Fruit fly (Drosophila melanogaster) whole organism, embryonic: Measurements from ENCODE around the gene nenya.

Experiments
- Atf-2 ChIP-seq: fragments of 200-800 bp; sonication (Bioruptor generic); optimal IDR thresholded peaks from 2 replicates; lab custom pipeline; 2016; ENCODE audit warnings: missing biosample characterization, missing genetic modification characterization
- Atf6 ChIP-seq: fragments of 200-800 bp; sonication (Bioruptor generic); IDR thresholded peaks from 2 replicates; pipeline ENCODE4 v1.3.6; 2022; ENCODE audit warnings: missing biosample characterization, missing genetic modification characterization
- Bgb ChIP-seq: fragments of 200-800 bp; sonication (Bioruptor generic); IDR thresholded peaks from 2 replicates; pipeline ENCODE4 v1.3.6; 2022; ENCODE audit warnings: missing biosample characterization, missing genetic modification characterization; ENCODE audit not compliant: partially characterized antibody
- Blimp-1 ChIP-seq: fragments of 200-800 bp; sonication (Bioruptor generic); optimal IDR thresholded peaks from 3 replicates; lab custom pipeline; 2018; ENCODE audit warnings: missing biosample characterization, missing genetic modification characterization, mild to moderate bottlenecking, moderate library complexity, missing genetic modification reagents
- BtbVII ChIP-seq: fragments of 200-800 bp; sonication (Bioruptor generic); optimal IDR thresholded peaks from 3 replicates; lab custom pipeline; 2017; ENCODE audit warnings: missing biosample characterization, mild to moderate bottlenecking, missing genetic modification characterization
- CG10366 ChIP-seq: fragments of 200-800 bp; sonication (Bioruptor generic); IDR thresholded peaks from 2 replicates; pipeline ENCODE4 v1.3.6; 2022; ENCODE audit warnings: missing biosample characterization, missing genetic modification characterization
- CG11504 ChIP-seq: fragments of 200-800 bp; sonication (Bioruptor generic); optimal IDR thresholded peaks from 3 replicates; lab custom pipeline; 2019; ENCODE audit warnings: missing biosample characterization, mild to moderate bottlenecking, missing genetic modification characterization, moderate library complexity
- CG13775 ChIP-seq: fragments of 200-800 bp; sonication (Bioruptor generic); optimal IDR thresholded peaks from 3 replicates; lab custom pipeline; 2017; ENCODE audit warnings: missing biosample characterization, mild to moderate bottlenecking, missing genetic modification characterization
- CG14014 ChIP-seq: fragments of 200-800 bp; sonication (Bioruptor generic); IDR thresholded peaks from 2 replicates; pipeline ENCODE4 v1.3.6; 2022; ENCODE audit warnings: missing biosample characterization, missing genetic modification characterization
- CG17385 ChIP-seq: fragments of 200-800 bp; sonication (Bioruptor generic); optimal IDR thresholded peaks from 3 replicates; lab custom pipeline; 2018; ENCODE audit warnings: missing biosample characterization, mild to moderate bottlenecking, missing genetic modification characterization
- CG17802 ChIP-seq: fragments of 200-800 bp; sonication (Bioruptor generic); optimal IDR thresholded peaks from 2 replicates; lab custom pipeline; 2018; ENCODE audit warnings: missing biosample characterization, mild to moderate bottlenecking, missing genetic modification characterization, moderate library complexity
- CG30020 ChIP-seq: fragments of 200-800 bp; optimal IDR thresholded peaks from 2 replicates; lab custom pipeline; 2019; ENCODE audit warnings: missing biosample characterization, mild to moderate bottlenecking, missing genetic modification characterization, moderate library complexity
- CG30403 ChIP-seq: fragments of 200-800 bp; sonication (Bioruptor generic); optimal IDR thresholded peaks from 3 replicates; lab custom pipeline; 2016; ENCODE audit warnings: missing biosample characterization, missing genetic modification characterization
- CG31441 ChIP-seq: fragments of 200-800 bp; sonication (Bioruptor generic); IDR thresholded peaks from 2 replicates; pipeline ENCODE4 v1.3.6; 2022; ENCODE audit warnings: missing biosample characterization, missing genetic modification characterization
- CG33213 ChIP-seq: fragments of 200-800 bp; sonication (Bioruptor generic); optimal IDR thresholded peaks from 3 replicates; lab custom pipeline; 2016; ENCODE audit warnings: missing biosample characterization, missing genetic modification characterization
- CG3995 ChIP-seq: fragments of 200-800 bp; sonication (Bioruptor generic); optimal IDR thresholded peaks from 3 replicates; lab custom pipeline; 2016; ENCODE audit warnings: missing biosample characterization, missing genetic modification characterization
- CG5180 ChIP-seq: fragments of 200-800 bp; sonication (Bioruptor generic); optimal IDR thresholded peaks from 3 replicates; lab custom pipeline; 2017; ENCODE audit warnings: missing biosample characterization, missing genetic modification characterization, mild to moderate bottlenecking, moderate library complexity, missing genetic modification reagents
- CG6254 ChIP-seq: fragments of 200-800 bp; sonication (Bioruptor generic); optimal IDR thresholded peaks from 3 replicates; lab custom pipeline; 2017; ENCODE audit warnings: mild to moderate bottlenecking, missing biosample characterization, missing genetic modification reagents, missing genetic modification characterization
- CG7357 ChIP-seq: fragments of 200-800 bp; sonication (Bioruptor generic); IDR thresholded peaks from 3 replicates; pipeline ENCODE4 v1.3.6; 2022; ENCODE audit warnings: missing biosample characterization, missing genetic modification characterization
- CG9215 ChIP-seq: fragments of 200-800 bp; sonication (Bioruptor generic); IDR thresholded peaks from 2 replicates; pipeline ENCODE4 v1.3.6; 2022; ENCODE audit warnings: missing biosample characterization, missing genetic modification characterization
- Chrac-16 ChIP-seq: fragments of 200-800 bp; sonication (Bioruptor generic); optimal IDR thresholded peaks from 3 replicates; lab custom pipeline; 2016; ENCODE audit warnings: missing biosample characterization, missing genetic modification characterization
- Dbx ChIP-seq: fragments of 200-800 bp; sonication (Bioruptor generic); IDR thresholded peaks from 3 replicates; pipeline ENCODE4 v1.3.6; 2022; ENCODE audit warnings: missing biosample characterization, missing genetic modification characterization
- E2f1 ChIP-seq: fragments of 200-800 bp; sonication (Bioruptor generic); IDR thresholded peaks from 2 replicates; pipeline ENCODE4 v1.3.6; 2022; ENCODE audit warnings: missing biosample characterization, missing genetic modification characterization
- E2f2 ChIP-seq: fragments of 200-800 bp; sonication (Bioruptor generic); IDR thresholded peaks from 2 replicates; pipeline ENCODE4 v1.3.6; 2022; ENCODE audit warnings: missing biosample characterization, missing genetic modification characterization
- Fer3 ChIP-seq: fragments of 200-800 bp; sonication (Bioruptor generic); optimal IDR thresholded peaks from 2 replicates; lab custom pipeline; 2018; ENCODE audit warnings: missing biosample characterization, mild to moderate bottlenecking, missing genetic modification characterization, moderate library complexity
- GATAe ChIP-seq: fragments of 200-800 bp; sonication (Bioruptor generic); conservative IDR thresholded peaks from 2 replicates; pipeline ENCODE4 v1.3.6; 2022; ENCODE audit warnings: missing biosample characterization, missing genetic modification characterization
- HLHmδ ChIP-seq: fragments of 200-800 bp; sonication (Bioruptor generic); optimal IDR thresholded peaks from 2 replicates; lab custom pipeline; 2018; ENCODE audit warnings: missing biosample characterization, mild to moderate bottlenecking, missing genetic modification characterization, moderate library complexity
- MTF-1 ChIP-seq: fragments of 200-800 bp; sonication (Bioruptor generic); optimal IDR thresholded peaks from 2 replicates; lab custom pipeline; 2018; ENCODE audit warnings: missing biosample characterization, mild to moderate bottlenecking, missing genetic modification characterization, borderline replicate concordance
- Poxn ChIP-seq: fragments of 200-800 bp; sonication (Bioruptor generic); IDR thresholded peaks from 2 replicates; pipeline ENCODE4 v1.3.6; 2022; ENCODE audit warnings: missing biosample characterization, missing genetic modification characterization
- Rx ChIP-seq: fragments of 200-800 bp; sonication (Bioruptor generic); IDR thresholded peaks from 2 replicates; pipeline ENCODE4 v1.3.6; 2022; ENCODE audit warnings: missing biosample characterization, missing genetic modification characterization
- Sin3A ChIP-seq: fragments of >200 bp; optimal IDR thresholded peaks from 2 replicates; lab custom pipeline; 2018
- Sox102F ChIP-seq: fragments of 200-800 bp; sonication (Bioruptor generic); optimal IDR thresholded peaks from 2 replicates; lab custom pipeline; 2018; ENCODE audit warnings: missing biosample characterization, mild to moderate bottlenecking, missing genetic modification characterization, moderate library complexity
- ash1 ChIP-seq: fragments of 200-800 bp; sonication (Bioruptor generic); optimal IDR thresholded peaks from 2 replicates; lab custom pipeline; 2018; ENCODE audit warnings: missing biosample characterization, mild to moderate bottlenecking, missing genetic modification characterization
- az2 ChIP-seq: fragments of 200-800 bp; sonication (Bioruptor generic); optimal IDR thresholded peaks from 3 replicates; lab custom pipeline; 2016; ENCODE audit warnings: missing biosample characterization, missing genetic modification characterization
- corto ChIP-seq: fragments of 200-800 bp; sonication (Bioruptor generic); optimal IDR thresholded peaks from 2 replicates; lab custom pipeline; 2016; ENCODE audit warnings: missing biosample characterization, mild to moderate bottlenecking, missing genetic modification characterization, moderate library complexity
- crol ChIP-seq: fragments of 200-800 bp; sonication (Bioruptor generic); IDR thresholded peaks from 2 replicates; pipeline ENCODE4 v1.3.6; 2022; ENCODE audit warnings: missing biosample characterization, missing genetic modification characterization
- dpn ChIP-seq, 2 experiments: fragments of 200-800 bp; sonication (Bioruptor generic); optimal IDR thresholded peaks; 3 replicates each; lab custom pipeline; 2016; ENCODE audit warnings: missing biosample characterization in 2 of 2, missing genetic modification characterization in 2 of 2
- dysf ChIP-seq: fragments of 200-800 bp; sonication (Bioruptor generic); IDR thresholded peaks from 3 replicates; pipeline ENCODE4 v1.3.6; 2022; ENCODE audit warnings: missing biosample characterization, missing genetic modification characterization
- ems ChIP-seq: fragments of 200-800 bp; sonication (Bioruptor generic); optimal IDR thresholded peaks from 3 replicates; lab custom pipeline; 2016; ENCODE audit warnings: missing biosample characterization, missing genetic modification characterization
- gfzf ChIP-seq: fragments of 200-800 bp; sonication (Bioruptor generic); optimal IDR thresholded peaks from 2 replicates; lab custom pipeline; 2016; ENCODE audit warnings: missing biosample characterization, mild to moderate bottlenecking, missing genetic modification characterization, moderate library complexity
- grn ChIP-seq: fragments of 200-800 bp; sonication (Bioruptor generic); optimal IDR thresholded peaks from 3 replicates; lab custom pipeline; 2017; ENCODE audit warnings: missing biosample characterization, missing genetic modification characterization
- hkb ChIP-seq, 2 experiments: fragments of 200-800 bp in 1 of 2; fragments of >200 bp in 1 of 2; sonication (Bioruptor generic) in 1 of 2; IDR thresholded peaks in 1 of 2; optimal IDR thresholded peaks in 1 of 2; 2 replicates each; pipeline versions ENCODE4 v1.3.6 to Lab custom; 2017 to 2022; ENCODE audit warnings: missing biosample characterization in 1 of 2, missing genetic modification characterization in 1 of 2
- mirr ChIP-seq: fragments of 200-800 bp; sonication (Bioruptor generic); optimal IDR thresholded peaks from 3 replicates; lab custom pipeline; 2018; ENCODE audit warnings: missing biosample characterization, mild to moderate bottlenecking, missing genetic modification characterization
- pzg ChIP-seq: fragments of 200-800 bp; sonication (Bioruptor generic); optimal IDR thresholded peaks from 3 replicates; lab custom pipeline; 2018; ENCODE audit warnings: missing biosample characterization, mild to moderate bottlenecking, missing genetic modification characterization, moderate library complexity
- ssp ChIP-seq: fragments of 200-800 bp; sonication (Bioruptor generic); IDR thresholded peaks from 2 replicates; pipeline ENCODE4 v1.3.6; 2022; ENCODE audit warnings: missing biosample characterization, missing genetic modification characterization
- tx ChIP-seq: fragments of 200-800 bp; sonication (Bioruptor generic); optimal IDR thresholded peaks from 2 replicates; lab custom pipeline; 2016; ENCODE audit warnings: missing biosample characterization, missing genetic modification characterization
- vvl ChIP-seq: fragments of 200-800 bp; sonication (Bioruptor generic); IDR thresholded peaks from 2 replicates; pipeline ENCODE4 v1.3.6; 2022; ENCODE audit warnings: missing biosample characterization, missing genetic modification characterization
- wor ChIP-seq: fragments of 200-800 bp; sonication (Bioruptor generic); IDR thresholded peaks from 2 replicates; pipeline ENCODE4 v1.3.6; 2022; ENCODE audit warnings: missing biosample characterization, missing genetic modification characterization
- zen ChIP-seq: fragments of 200-800 bp; sonication (Bioruptor generic); optimal IDR thresholded peaks from 3 replicates; lab custom pipeline; 2018; ENCODE audit warnings: missing biosample characterization, mild to moderate bottlenecking, missing genetic modification characterization, moderate library complexity
- zf30C ChIP-seq: fragments of 200-800 bp; sonication (Bioruptor generic); optimal IDR thresholded peaks from 3 replicates; lab custom pipeline; 2018; ENCODE audit warnings: missing biosample characterization, mild to moderate bottlenecking, missing genetic modification characterization

Gene nenya

DNA sequence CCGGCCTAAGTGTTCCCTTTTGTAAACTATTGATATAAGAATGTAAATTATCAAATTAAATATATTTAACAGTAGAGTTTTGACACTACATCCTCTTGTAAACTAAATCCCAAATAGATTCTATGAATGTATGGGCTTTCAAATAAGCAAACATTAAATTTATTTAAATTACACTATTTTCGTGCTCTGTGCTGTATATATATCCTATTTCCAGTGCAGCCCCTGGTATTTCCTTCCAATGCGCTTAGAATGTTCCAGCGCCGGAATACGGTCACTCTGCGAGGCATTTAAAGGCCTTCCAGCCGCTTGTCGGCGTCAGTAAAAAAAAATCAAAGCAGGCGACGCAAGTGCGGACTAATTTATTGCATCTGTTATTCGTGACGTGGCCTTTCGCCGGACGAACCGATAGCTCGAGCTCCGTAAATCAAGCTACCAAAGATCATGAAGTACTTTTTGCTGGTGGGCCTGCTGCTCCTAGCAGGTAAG, 20.5 kb upstream of the nenya start, which contains the start of gene Gp93 (continued):
- peak; percentile 47 for TF ChIP-seq CG30020 (tag; lab: Kevin White, UChicago)
- TF ChIP-seq tx (GFP tag; lab: Kevin White, UChicago) = peak; percentile 35
- TF ChIP-seq Blimp-1 (GFP tag; lab: Kevin White, UChicago) = no peak
- no peak; the same call in 1 of the 2 replicates for TF ChIP-seq CG31441
- peak; percentile 70 for TF ChIP-seq CG30403 (GFP tag; lab: Kevin White, UChicago)
- peak; percentile 67 for TF ChIP-seq CG13775 (GFP tag; lab: Kevin White, UChicago)
- TF ChIP-seq mirr (GFP tag; lab: Kevin White, UChicago) = peak; percentile 9
- TF ChIP-seq grn (GFP tag; lab: Kevin White, UChicago) = no peak
- no peak for TF ChIP-seq CG6254 (GFP tag; lab: Kevin White, UChicago)
- peak; percentile 73 for TF ChIP-seq vvl (GFP tag; lab: Robert Waterston, UW)
- no peak for TF ChIP-seq hkb (optimal IDR thresholded peaks at IDR 0.05; lab: Kevin White, UChicago)
- TF ChIP-seq hkb (GFP tag; IDR thresholded peaks at IDR 0.05; lab: Robert Waterston, UW) = no peak
- TF ChIP-seq Rx (GFP tag; lab: Robert Waterston, UW) = peak; percentile 38; the same call in 1 of the 2 replicates
- TF ChIP-seq dysf (GFP tag; lab: Robert Waterston, UW) = peak; percentile 72
- TF ChIP-seq CG14014 (GFP tag; lab: Robert Waterston, UW) = peak; percentile 69
- peak; percentile 54 for TF ChIP-seq ssp (GFP tag; lab: Robert Waterston, UW)
- TF ChIP-seq MTF-1 (GFP tag; lab: Kevin White, UChicago) = peak; percentile 24
- no peak for TF ChIP-seq CG5180 (GFP tag; lab: Kevin White, UChicago)
- no peak for TF ChIP-seq CG33213 (GFP tag; lab: Kevin White, UChicago)
- peak; percentile 44 for TF ChIP-seq CG17385 (GFP tag; lab: Kevin White, UChicago)
- TF ChIP-seq Fer3 (tag; lab: Kevin White, UChicago) = peak; percentile 58
- TF ChIP-seq E2f1 (GFP tag; lab: Robert Waterston, UW) = no peak
- TF ChIP-seq CG3995 (GFP tag; lab: Kevin White, UChicago) = no peak
- peak; percentile 58 for TF ChIP-seq Chrac-16
- TF ChIP-seq Sox102F (GFP tag; lab: Kevin White, UChicago) = no peak
- peak; percentile 48 for TF ChIP-seq pzg (GFP tag; lab: Kevin White, UChicago)
- TF ChIP-seq CG9215 (GFP tag; lab: Robert Waterston, UW) = peak; percentile 62
- peak; percentile 66 for TF ChIP-seq az2 (GFP tag; lab: Kevin White, UChicago)
- 0 out of 2 replicates have a peak, but pooled peaks have one; percentile 19 for TF ChIP-seq wor (GFP tag; lab: Robert Waterston, UW)
- TF ChIP-seq Poxn = no peak
- no peak for TF ChIP-seq Atf-2 (GFP tag; lab: Kevin White, UChicago)
- TF ChIP-seq CG17802 (tag; lab: Kevin White, UChicago) = no peak
- TF ChIP-seq Dbx (GFP tag; lab: Robert Waterston, UW) = peak; percentile 52; the same call in 1 of the 3 replicates
- TF ChIP-seq ash1 (GFP tag; lab: Kevin White, UChicago) = no peak
- TF ChIP-seq HLHmδ (GFP tag; lab: Kevin White, UChicago) = peak; percentile 46
- no peak for TF ChIP-seq BtbVII (GFP tag; lab: Kevin White, UChicago)
- peak; percentile 33 for TF ChIP-seq zen (tag; lab: Kevin White, UChicago)
- no peak for TF ChIP-seq corto (GFP tag; lab: Kevin White, UChicago)
- TF ChIP-seq ems (GFP tag; lab: Kevin White, UChicago) = peak; percentile 41
- 0 out of 2 replicates have a peak, but pooled peaks have one; percentile 20 for TF ChIP-seq Bgb (GFP tag; lab: Robert Waterston, UW)
- peak; percentile 37 for TF ChIP-seq Sin3A (lab: Kevin White, UChicago)
- TF ChIP-seq CG7357 (GFP tag; lab: Robert Waterston, UW) = peak; percentile 28; the same call in 1 of the 3 replicates
- no peak for TF ChIP-seq CG11504 (tag; lab: Kevin White, UChicago)
- TF ChIP-seq zf30C (GFP tag; lab: Kevin White, UChicago) = no peak
- TF ChIP-seq GATAe = no peak
- TF ChIP-seq E2f2 = peak; percentile 46
- no peak for TF ChIP-seq crol (GFP tag; lab: Robert Waterston, UW)
- peak; percentile 71 for TF ChIP-seq CG10366
- TF ChIP-seq dpn (GFP tag; optimal IDR thresholded peaks at IDR 0.05; lab: Kevin White, UChicago) = peak; percentile 25 to 64
- peak; percentile 67 for TF ChIP-seq gfzf
- peak; percentile 62; the same call in 1 of the 2 replicates for TF ChIP-seq Atf6 (GFP tag; lab: Robert Waterston, UW)
